Worm (Caenorhabditis elegans): Measurements from ENCODE around the gene C01G12.16.

The C01G12.16 gene

DNA sequence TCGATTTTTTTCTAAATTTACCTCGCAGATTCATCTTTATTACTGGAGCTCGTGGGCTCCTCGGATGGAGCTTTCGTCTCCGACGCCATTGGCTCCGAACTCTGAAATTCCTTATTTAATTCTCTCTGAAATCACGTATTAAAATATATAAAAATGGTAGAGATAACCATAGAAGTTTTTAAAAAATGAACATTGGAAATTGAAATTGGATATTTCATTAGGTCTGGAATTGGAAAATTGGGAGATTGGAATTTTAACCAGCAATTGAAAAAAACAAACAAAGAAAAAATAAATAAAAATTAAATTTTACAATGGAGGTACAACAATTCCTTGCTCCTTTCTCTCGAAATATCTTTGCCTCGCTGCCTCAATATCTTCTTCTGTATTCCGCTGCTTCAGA is 5.7 kb downstream of the C01G12.16 start, which contains the start of gene rnf-5:
rnf-5 (minus strand) TSS at position 101 of the 400 bp plus-strand sequence.
- TF ChIP-seq flh-1 (GFP tag; optimal IDR thresholded peaks at IDR 0.05) = no peak
- TF ChIP-seq snpc-4 (tag; optimal IDR thresholded peaks at IDR 0.05) = no peak
- no peak for TF ChIP-seq ztf-11 (tag; optimal IDR thresholded peaks at IDR 0.05)
- no peak for TF ChIP-seq bed-3 (GFP tag; optimal IDR thresholded peaks at IDR 0.05)
- TF ChIP-seq lin-13 (tag; optimal IDR thresholded peaks at IDR 0.05) = no peak
- no peak for TF ChIP-seq elt-3 (tag; optimal IDR thresholded peaks at IDR 0.05)
- TF ChIP-seq ces-1 (GFP tag; optimal IDR thresholded peaks at IDR 0.05) = no peak
- no peak for TF ChIP-seq drap-1 (GFP tag; optimal IDR thresholded peaks at IDR 0.05)
- no peak for TF ChIP-seq elt-1 (tag; optimal IDR thresholded peaks at IDR 0.05; ENCODE audit: borderline replicate concordance, insufficient read depth)
- TF ChIP-seq unc-120 (tag; optimal IDR thresholded peaks at IDR 0.05; ENCODE audit: poor library complexity, severe bottlenecking) = no peak
- no peak for TF ChIP-seq nhr-237 (tag; optimal IDR thresholded peaks at IDR 0.05)

DNA sequence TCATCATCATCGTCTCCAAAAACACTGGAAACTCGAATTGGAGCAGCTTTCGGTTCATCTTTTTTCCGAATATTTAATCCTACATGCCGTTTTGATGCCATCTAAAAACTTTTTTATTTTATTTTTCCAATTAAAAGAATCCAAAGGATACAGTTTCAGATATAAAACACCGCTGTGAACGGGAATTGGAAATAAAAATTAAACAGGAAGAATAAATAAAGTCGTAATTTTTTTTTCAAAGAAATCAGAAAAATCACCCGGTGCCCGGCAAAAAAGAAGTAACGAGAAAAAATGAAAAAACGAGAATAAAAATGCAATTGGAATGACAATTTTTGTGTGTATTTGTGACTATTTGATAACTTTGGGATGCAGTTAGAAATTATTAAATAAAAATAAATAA is 7.6 kb downstream of the C01G12.16 start, which contains the start of gene ccdc-55:
ccdc-55 (minus strand) TSS at position 101 of the 400 bp plus-strand sequence.
- no peak for TF ChIP-seq nhr-237 (tag; optimal IDR thresholded peaks at IDR 0.05)
- TF ChIP-seq cnd-1 (tag; optimal IDR thresholded peaks at IDR 0.05) = no peak
- TF ChIP-seq blmp-1 (tag; optimal IDR thresholded peaks at IDR 0.05) = no peak
- no peak for TF ChIP-seq ztf-11 (tag; optimal IDR thresholded peaks at IDR 0.05)
- no peak for TF ChIP-seq M03D4.4 (tag; optimal IDR thresholded peaks at IDR 0.05)
- no peak for TF ChIP-seq elt-3 (tag; optimal IDR thresholded peaks at IDR 0.05)
- no peak for TF ChIP-seq unc-120 (tag; optimal IDR thresholded peaks at IDR 0.05; ENCODE audit: poor library complexity, severe bottlenecking)
- no peak for TF ChIP-seq sem-2 (GFP tag; optimal IDR thresholded peaks at IDR 0.05)
- TF ChIP-seq nhr-12 (tag; optimal IDR thresholded peaks at IDR 0.05) = no peak
- TF ChIP-seq sptf-1 (tag; optimal IDR thresholded peaks at IDR 0.05) = no peak
- TF ChIP-seq lin-13 (tag; optimal IDR thresholded peaks at IDR 0.05) = no peak
- no peak for TF ChIP-seq drap-1 (GFP tag; optimal IDR thresholded peaks at IDR 0.05)
- TF ChIP-seq mab-5 (tag; optimal IDR thresholded peaks at IDR 0.05) = no peak
- no peak for TF ChIP-seq ces-1 (GFP tag; optimal IDR thresholded peaks at IDR 0.05)
- TF ChIP-seq hlh-1 (tag; optimal IDR thresholded peaks at IDR 0.05) = no peak
- TF ChIP-seq bed-3 (GFP tag; optimal IDR thresholded peaks at IDR 0.05) = no peak
- TF ChIP-seq mls-2 (tag; optimal IDR thresholded peaks at IDR 0.05) = no peak
- TF ChIP-seq unc-39 (tag; optimal IDR thresholded peaks at IDR 0.05) = no peak

ce11 chrIII:4170903-4171377 is 9.9 kb downstream of the C01G12.16 start, which contains the start of the genes rnf-121 and C16C10.4:
Gene rnf-121 (minus strand): TSS chrIII:4170953.
Gene C16C10.4 (plus strand): TSS chrIII:4171336.
- TF ChIP-seq unc-39 (tag; optimal IDR thresholded peaks at IDR 0.05) = peak; percentile 71
- peak; percentile 96 for TF ChIP-seq sptf-1 (tag; optimal IDR thresholded peaks at IDR 0.05)
- TF ChIP-seq lsy-2 (tag; optimal IDR thresholded peaks at IDR 0.05) = peak; percentile 72
- peak; percentile 85 for TF ChIP-seq hlh-1 (tag; optimal IDR thresholded peaks at IDR 0.05)
- TF ChIP-seq pha-4 (tag; optimal IDR thresholded peaks at IDR 0.05) = peak; percentile 62
- TF ChIP-seq drap-1 (GFP tag; optimal IDR thresholded peaks at IDR 0.05) = peak; percentile 88
- peak; percentile 81 for TF ChIP-seq tbx-8 (GFP tag; optimal IDR thresholded peaks at IDR 0.05)
- TF ChIP-seq elt-3 (tag; optimal IDR thresholded peaks at IDR 0.05) = peak; percentile 78
- peak; percentile 20 for TF ChIP-seq nhr-2 (tag; optimal IDR thresholded peaks at IDR 0.05)
- TF ChIP-seq nhr-76 (tag; optimal IDR thresholded peaks at IDR 0.05) = peak; percentile 73
- no peak for TF ChIP-seq zip-8 (tag; optimal IDR thresholded peaks at IDR 0.05)
- peak; percentile 94 for TF ChIP-seq ceh-83 (GFP tag; optimal IDR thresholded peaks at IDR 0.05)
- peak; percentile 94 for TF ChIP-seq cnd-1 (tag; optimal IDR thresholded peaks at IDR 0.05)
- TF ChIP-seq mep-1 (tag; optimal IDR thresholded peaks at IDR 0.05) = peak; percentile 82
- peak; percentile 89 for TF ChIP-seq lin-32 (GFP tag; optimal IDR thresholded peaks at IDR 0.05)
- TF ChIP-seq flh-1 (GFP tag; optimal IDR thresholded peaks at IDR 0.05) = peak; percentile 83
- TF ChIP-seq snpc-4 (tag; optimal IDR thresholded peaks at IDR 0.05) = no peak
- peak; percentile 73 for TF ChIP-seq ham-2 (GFP tag; optimal IDR thresholded peaks at IDR 0.05)
- peak; percentile 73 for TF ChIP-seq blmp-1 (tag; optimal IDR thresholded peaks at IDR 0.05)
- TF ChIP-seq nhr-237 (tag; optimal IDR thresholded peaks at IDR 0.05) = peak; percentile 53
- peak; percentile 91 for TF ChIP-seq mab-5 (tag; optimal IDR thresholded peaks at IDR 0.05)
- TF ChIP-seq unc-120 (tag; optimal IDR thresholded peaks at IDR 0.05; ENCODE audit: poor library complexity, severe bottlenecking) = peak; percentile 93
- peak; percentile 94 for TF ChIP-seq ztf-11 (tag; optimal IDR thresholded peaks at IDR 0.05)
- no peak for TF ChIP-seq ces-1 (GFP tag; optimal IDR thresholded peaks at IDR 0.05)
- peak; percentile 81 for TF ChIP-seq lin-13 (tag; optimal IDR thresholded peaks at IDR 0.05)
- peak; percentile 94 for TF ChIP-seq mls-2 (tag; optimal IDR thresholded peaks at IDR 0.05)
- peak; percentile 7 for TF ChIP-seq unc-62 (GFP tag; optimal IDR thresholded peaks at IDR 0.05)
- TF ChIP-seq M03D4.4 (tag; optimal IDR thresholded peaks at IDR 0.05) = peak; percentile 93
- TF ChIP-seq ceh-39 (tag; optimal IDR thresholded peaks at IDR 0.05) = peak; percentile 51
- TF ChIP-seq nhr-12 (tag; optimal IDR thresholded peaks at IDR 0.05) = peak; percentile 99
- TF ChIP-seq bed-3 (GFP tag; optimal IDR thresholded peaks at IDR 0.05) = peak; percentile 83
- peak; percentile 75 for TF ChIP-seq elt-1 (tag; optimal IDR thresholded peaks at IDR 0.05; ENCODE audit: borderline replicate concordance, insufficient read depth)
- peak; percentile 73 for TF ChIP-seq nhr-28 (tag; optimal IDR thresholded peaks at IDR 0.05)
- TF ChIP-seq sem-2 (GFP tag; optimal IDR thresholded peaks at IDR 0.05) = peak; percentile 82
- peak; percentile 92 for TF ChIP-seq ceh-43 (GFP tag; optimal IDR thresholded peaks at IDR 0.05)

Measured in whole organism, mixed stage, embryonic.